Fruit fly (Drosophila melanogaster) whole organism, adult: ENCODE results near the gene Ptp61F.

Experiments used
- CG12768 ChIP-seq: fragments of 200-800 bp; sonication (Bioruptor generic); optimal IDR thresholded peaks from 2 replicates; lab custom pipeline; 2017; ENCODE audit warnings: missing biosample characterization, missing genetic modification characterization, mild to moderate bottlenecking, moderate library complexity, missing genetic modification reagents
- CG14711 ChIP-seq: fragments of 200-800 bp; sonication (Bioruptor generic); optimal IDR thresholded peaks from 2 replicates; lab custom pipeline; 2018; ENCODE audit warnings: missing biosample characterization, mild to moderate bottlenecking, missing genetic modification characterization, moderate library complexity
- CG5204 ChIP-seq: fragments of 200-800 bp; sonication (Bioruptor generic); optimal IDR thresholded peaks from 2 replicates; lab custom pipeline; 2016; ENCODE audit warnings: missing biosample characterization, missing genetic modification characterization
- Hr96 ChIP-seq: fragments of 200-800 bp; sonication (Bioruptor generic); optimal IDR thresholded peaks from 2 replicates; lab custom pipeline; 2016; ENCODE audit warnings: missing biosample characterization, missing genetic modification characterization

- TF ChIP-seq CG12768 (GFP tag; lab: Kevin White, UChicago) (no peak), CG5204 (no peak), Hr96 (GFP tag; lab: Kevin White, UChicago) (no peak), CG14711 (tag; lab: Kevin White, UChicago) (no peak)
Measured at dm6 chr3L:1322159-1322558, 152.9 kb downstream of the Ptp61F start.
